Worm (Caenorhabditis elegans) whole organism, L4 larva: ENCODE measurements around the gene comt-1.

Source experiments
- D1046.2 ChIP-seq: fragments of 200-800 bp; sonication (Bioruptor generic); IDR thresholded peaks from 2 replicates; pipeline ENCODE4 v1.3.6; 2022; ENCODE audit warnings: missing genetic modification characterization, missing compliant biosample characterization
- F37D6.2 ChIP-seq: sonication (generic microtip); optimal IDR thresholded peaks from 2 replicates; lab custom pipeline; 2016; ENCODE audit warnings: mild to moderate bottlenecking, missing genetic modification characterization, missing compliant biosample characterization
- F49E8.2 ChIP-seq: sonication (generic microtip); optimal IDR thresholded peaks from 2 replicates; lab custom pipeline; 2016; ENCODE audit warnings: missing compliant biosample characterization, mild to moderate bottlenecking, missing genetic modification characterization, borderline replicate concordance
- R02D3.7 ChIP-seq: fragments of 150-350 bp; sonication (generic microtip); optimal IDR thresholded peaks from 3 replicates; lab custom pipeline; 2014; ENCODE audit warnings: missing biosample characterization, missing genetic modification characterization
- aha-1 ChIP-seq: fragments of 150-350 bp; peaks from one replicate; lab custom pipeline; 2014; ENCODE audit warnings: missing biosample characterization, missing genetic modification characterization
- ama-1 ChIP-seq: fragments of 150-350 bp; optimal IDR thresholded peaks from 2 replicates; lab custom pipeline; 2014; ENCODE audit warnings: inconsistent platforms, mixed read lengths
- ceh-28 ChIP-seq: fragments of 150-350 bp; optimal IDR thresholded peaks from 2 replicates; lab custom pipeline; 2014; ENCODE audit warnings: missing biosample characterization, missing genetic modification reagents, missing genetic modification characterization
- ceh-32 ChIP-seq: sonication (generic microtip); optimal IDR thresholded peaks from 2 replicates; lab custom pipeline; 2016; ENCODE audit warnings: mild to moderate bottlenecking, missing genetic modification characterization, missing compliant biosample characterization; ENCODE audit not compliant: poor library complexity
- ceh-82 ChIP-seq: sonication (generic microtip); optimal IDR thresholded peaks from 2 replicates; lab custom pipeline; 2017; ENCODE audit warnings: missing biosample characterization, missing genetic modification characterization
- ces-1 ChIP-seq: fragments of 150-350 bp; sonication (generic microtip); optimal IDR thresholded peaks from 4 replicates; lab custom pipeline; 2014; ENCODE audit warnings: missing biosample characterization, missing genetic modification reagents, missing genetic modification characterization
- daf-16 ChIP-seq, 3 experiments: sonication (generic microtip); optimal IDR thresholded peaks; 2 replicates each; lab custom pipeline; 2016 to 2017; ENCODE audit warnings: missing genetic modification characterization in 3 of 3, missing genetic modification reagents in 3 of 3, mild to moderate bottlenecking in 2 of 3, missing compliant biosample characterization in 2 of 3, missing biosample characterization in 1 of 3, moderate library complexity in 1 of 3
- daf-8 ChIP-seq: fragments of 200-800 bp; sonication (Bioruptor generic); IDR thresholded peaks from 2 replicates; pipeline ENCODE4 v1.3.6; 2022; ENCODE audit warnings: missing genetic modification characterization, missing compliant biosample characterization
- dmd-6 ChIP-seq: fragments of 200-800 bp; sonication (Bioruptor generic); IDR thresholded peaks from 2 replicates; pipeline ENCODE4 v1.3.6; 2022; ENCODE audit warnings: missing genetic modification reagents, missing genetic modification characterization, missing compliant biosample characterization
- dmd-8 ChIP-seq: fragments of 200-800 bp; sonication (Bioruptor generic); IDR thresholded peaks from 2 replicates; pipeline ENCODE4 v1.3.6; 2022; ENCODE audit warnings: missing genetic modification characterization, missing compliant biosample characterization
- dpl-1 ChIP-seq: fragments of 150-350 bp; optimal IDR thresholded peaks from 2 replicates; lab custom pipeline; 2014; ENCODE audit warnings: missing biosample characterization, missing genetic modification reagents, missing genetic modification characterization
- dve-1 ChIP-seq: sonication (generic microtip); optimal IDR thresholded peaks from 2 replicates; lab custom pipeline; 2017; ENCODE audit warnings: antibody characterized with exemption, mild to moderate bottlenecking, missing genetic modification characterization, missing compliant biosample characterization; ENCODE audit not compliant: insufficient read depth
- egl-27 ChIP-seq: sonication (generic microtip); optimal IDR thresholded peaks from 3 replicates; lab custom pipeline; 2017; ENCODE audit warnings: missing biosample characterization, missing genetic modification reagents, missing genetic modification characterization
- gei-8 ChIP-seq: fragments of 200-800 bp; sonication (Bioruptor generic); optimal IDR thresholded peaks from 2 replicates; lab custom pipeline; 2018; ENCODE audit warnings: mild to moderate bottlenecking, missing genetic modification characterization, missing compliant biosample characterization
- hlh-11 ChIP-seq: fragments of 200-800 bp; sonication (Bioruptor generic); optimal IDR thresholded peaks from 2 replicates; lab custom pipeline; 2018; ENCODE audit warnings: mild to moderate bottlenecking, missing genetic modification characterization, missing compliant biosample characterization
- hlh-30 ChIP-seq: sonication (generic microtip); optimal IDR thresholded peaks from 2 replicates; lab custom pipeline; 2017; ENCODE audit warnings: antibody characterized with exemption, mild to moderate bottlenecking, missing genetic modification characterization, missing compliant biosample characterization; ENCODE audit not compliant: insufficient read depth
- hmg-1.1 ChIP-seq: fragments of 200-800 bp; sonication (Bioruptor generic); IDR thresholded peaks from 2 replicates; pipeline ENCODE4 v1.3.6; 2022; ENCODE audit warnings: missing genetic modification reagents, missing genetic modification characterization, missing compliant biosample characterization
- lim-7 ChIP-seq: fragments of 200-800 bp; sonication (Bioruptor generic); IDR thresholded peaks from 2 replicates; pipeline ENCODE4 v1.3.6; 2022; ENCODE audit warnings: missing genetic modification characterization, missing compliant biosample characterization
- lin-1 ChIP-seq: fragments of 200-800 bp; sonication (Bioruptor generic); IDR thresholded peaks from 2 replicates; pipeline ENCODE4 v1.3.6; 2022; ENCODE audit warnings: missing genetic modification reagents, missing genetic modification characterization, missing compliant biosample characterization
- lin-13 ChIP-seq: fragments of 150-350 bp; optimal IDR thresholded peaks from 2 replicates; lab custom pipeline; 2014; ENCODE audit warnings: missing biosample characterization, missing genetic modification reagents, missing genetic modification characterization
- lin-39 ChIP-seq: fragments of 150-350 bp; optimal IDR thresholded peaks from 2 replicates; lab custom pipeline; 2014; ENCODE audit warnings: missing biosample characterization, missing genetic modification reagents, missing genetic modification characterization
- lir-3 ChIP-seq: sonication (generic microtip); optimal IDR thresholded peaks from 2 replicates; lab custom pipeline; 2016; ENCODE audit warnings: mild to moderate bottlenecking, missing genetic modification characterization, missing compliant biosample characterization
- lsy-2 ChIP-seq, 2 experiments: fragments of 150-350 bp in 1 of 2; sonication (generic microtip) in 1 of 2; optimal IDR thresholded peaks; 2 replicates each; lab custom pipeline; 2014 to 2017; ENCODE audit warnings: missing biosample characterization in 2 of 2, missing genetic modification characterization in 2 of 2
- madf-5 ChIP-seq, 2 experiments: fragments of 200-800 bp; sonication (Bioruptor generic); IDR thresholded peaks; 2 replicates each; pipeline ENCODE4 v1.3.6; 2022; ENCODE audit warnings: missing compliant biosample characterization in 2 of 2, missing genetic modification characterization in 2 of 2
- madf-9 ChIP-seq: fragments of 200-800 bp; sonication (Bioruptor generic); conservative IDR thresholded peaks from 2 replicates; pipeline ENCODE4 v1.3.6; 2022; ENCODE audit warnings: missing genetic modification reagents, missing genetic modification characterization, missing compliant biosample characterization
- mdl-1 ChIP-seq, 2 experiments: fragments of 150-350 bp in 1 of 2; sonication (generic microtip) in 1 of 2; optimal IDR thresholded peaks; 2 replicates each; lab custom pipeline; 2014 to 2017; ENCODE audit warnings: missing biosample characterization in 2 of 2, missing genetic modification characterization in 2 of 2
- mes-2 ChIP-seq: sonication (generic microtip); optimal IDR thresholded peaks from 2 replicates; lab custom pipeline; 2016; ENCODE audit warnings: missing genotype, mild to moderate bottlenecking, missing genetic modification characterization, missing compliant biosample characterization; ENCODE audit not compliant: poor library complexity, severe bottlenecking
- mxl-3 ChIP-seq: fragments of 200-800 bp; sonication (Bioruptor generic); optimal IDR thresholded peaks from 2 replicates; lab custom pipeline; 2018; ENCODE audit warnings: mild to moderate bottlenecking, missing genetic modification characterization, missing compliant biosample characterization
- nhr-102 ChIP-seq: sonication (generic microtip); optimal IDR thresholded peaks from 2 replicates; lab custom pipeline; 2016; ENCODE audit warnings: mild to moderate bottlenecking, missing genetic modification characterization, moderate library complexity, missing compliant biosample characterization
- nhr-11 ChIP-seq: fragments of 150-350 bp; optimal IDR thresholded peaks from 2 replicates; lab custom pipeline; 2014; ENCODE audit warnings: missing biosample characterization, missing genetic modification characterization
- nhr-6 ChIP-seq: fragments of 150-350 bp; optimal IDR thresholded peaks from 2 replicates; lab custom pipeline; 2014; ENCODE audit warnings: missing biosample characterization, missing genetic modification characterization
- nhr-76 ChIP-seq: fragments of 150-350 bp; optimal IDR thresholded peaks from 2 replicates; lab custom pipeline; 2014; ENCODE audit warnings: missing biosample characterization, missing genetic modification characterization
- nhr-77 ChIP-seq: fragments of 150-350 bp; optimal IDR thresholded peaks from 2 replicates; lab custom pipeline; 2014; ENCODE audit warnings: missing biosample characterization, missing genetic modification characterization
- php-3 ChIP-seq: fragments of 200-800 bp; sonication (Bioruptor generic); IDR thresholded peaks from 2 replicates; pipeline ENCODE4 v1.3.6; 2022; ENCODE audit warnings: missing genetic modification reagents, missing genetic modification characterization, missing compliant biosample characterization
- saeg-2 ChIP-seq: fragments of 200-800 bp; sonication (Bioruptor generic); IDR thresholded peaks from 2 replicates; pipeline ENCODE4 v1.3.6; 2022; ENCODE audit warnings: missing genetic modification reagents, missing genetic modification characterization, missing compliant biosample characterization
- set-16 ChIP-seq: fragments of 200-800 bp; sonication (Bioruptor generic); IDR thresholded peaks from 2 replicates; pipeline ENCODE4 v1.3.6; 2022; ENCODE audit warnings: missing genetic modification reagents, missing genetic modification characterization, missing compliant biosample characterization
- skn-1 ChIP-seq: fragments of 150-350 bp; optimal IDR thresholded peaks from 2 replicates; lab custom pipeline; 2014; ENCODE audit warnings: missing biosample characterization, missing genetic modification characterization
- snpc-4 ChIP-seq: fragments of 150-350 bp; optimal IDR thresholded peaks from 2 replicates; lab custom pipeline; 2014; ENCODE audit warnings: missing biosample characterization, missing genetic modification characterization
- tag-97 ChIP-seq: fragments of 200-800 bp; sonication (Bioruptor generic); IDR thresholded peaks from 2 replicates; pipeline ENCODE4 v1.3.6; 2022; ENCODE audit warnings: missing genetic modification characterization, missing compliant biosample characterization
- tra-1 ChIP-seq: fragments of 200-800 bp; sonication (Bioruptor generic); IDR thresholded peaks from 2 replicates; pipeline ENCODE4 v1.3.6; 2022; ENCODE audit warnings: missing genetic modification reagents, missing genetic modification characterization, missing compliant biosample characterization
- unc-130 ChIP-seq: sonication (generic microtip); optimal IDR thresholded peaks from 2 replicates; lab custom pipeline; 2016; ENCODE audit warnings: missing genetic modification reagents, missing genetic modification characterization, missing compliant biosample characterization
- vab-7 ChIP-seq: fragments of 200-800 bp; sonication (Bioruptor generic); IDR thresholded peaks from 2 replicates; pipeline ENCODE4 v1.3.6; 2022; ENCODE audit warnings: missing genetic modification reagents, missing genetic modification characterization, missing compliant biosample characterization
- zfp-3 ChIP-seq: fragments of 200-800 bp; sonication (Bioruptor generic); conservative IDR thresholded peaks from 2 replicates; pipeline ENCODE4 v1.3.6; 2022; ENCODE audit warnings: missing genetic modification reagents, missing genetic modification characterization, missing compliant biosample characterization
- zip-2 ChIP-seq: fragments of 150-350 bp; optimal IDR thresholded peaks from 2 replicates; lab custom pipeline; 2014; ENCODE audit warnings: missing biosample characterization, missing genetic modification characterization
- ztf-11 ChIP-seq: fragments of 150-350 bp; optimal IDR thresholded peaks from 2 replicates; lab custom pipeline; 2014; ENCODE audit warnings: missing biosample characterization, missing genetic modification characterization

comt-1 gene

ce11 chrX:2840287-2840686 lies 22.0 kb downstream of the comt-1 start, which contains the start of gene Y71H10B.1:
Y71H10B.1 (minus strand) TSS chrX:2840292.
- no peak for TF ChIP-seq madf-9 (GFP tag; lab: Robert Waterston, UW)
- peak in 1 of 2 experiments; percentile 30 for TF ChIP-seq mdl-1 (tag; optimal IDR thresholded peaks at IDR 0.05; lab: Kevin White, UChicago)
- TF ChIP-seq lsy-2 (tag; optimal IDR thresholded peaks at IDR 0.05; lab: Kevin White, UChicago) = peak in 1 of 2 experiments; percentile 18
- TF ChIP-seq nhr-6 (tag; lab: Kevin White, UChicago) = no peak
- peak; percentile 45 for TF ChIP-seq dmd-6
- TF ChIP-seq hlh-30 (tag; lab: Kevin White, UChicago) = peak; percentile 82
- TF ChIP-seq snpc-4 = no peak
- TF ChIP-seq, all 104 proteins: peak for 4

DNA sequence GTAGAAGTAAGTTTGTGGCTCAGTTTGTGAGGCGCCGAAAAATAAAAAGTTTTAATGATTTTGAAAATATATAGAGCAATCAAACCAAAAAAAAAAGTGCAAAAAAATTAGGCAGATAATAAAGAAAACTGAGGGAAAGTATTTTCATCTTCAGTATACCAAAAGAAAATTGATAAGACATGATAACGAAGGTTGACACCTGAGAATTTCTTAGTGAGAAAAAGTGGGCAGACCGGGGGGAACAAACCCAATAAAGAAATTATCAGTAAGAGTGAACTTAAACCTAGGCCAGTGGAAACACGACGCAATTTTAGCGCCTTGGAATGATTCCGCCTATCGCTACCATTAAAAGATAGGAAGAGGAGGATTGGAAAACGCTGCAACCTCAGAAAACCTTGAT lies 23.7 kb downstream of the comt-1 start:
- TF ChIP-seq ceh-28 (tag; lab: Kevin White, UChicago) (no peak), mdl-1 (tag; optimal IDR thresholded peaks at IDR 0.05; lab: Kevin White, UChicago) (no peak), nhr-11 (tag; lab: Kevin White, UChicago) (no peak), aha-1 (tag; lab: Kevin White, UChicago) (peak; percentile 9), saeg-2 (GFP tag; lab: Robert Waterston, UW) (no peak), mes-2 (tag; lab: Kevin White, UChicago) (no peak), D1046.2 (GFP tag; lab: Robert Waterston, UW) (no peak), dpl-1 (GFP tag; lab: Kevin White, UChicago) (no peak), set-16 (GFP tag; lab: Robert Waterston, UW) (no peak), daf-16 (GFP tag; optimal IDR thresholded peaks at IDR 0.05; lab: Kevin White, UChicago) (no peak), daf-16 (tag; optimal IDR thresholded peaks at IDR 0.05; lab: Kevin White, UChicago) (peak; percentile 0), R02D3.7 (tag; lab: Kevin White, UChicago) (no peak), tra-1 (GFP tag; lab: Robert Waterston, UW) (no peak), lin-13 (GFP tag; lab: Kevin White, UChicago) (no peak), nhr-77 (tag; lab: Kevin White, UChicago) (no peak), egl-27 (no peak), F49E8.2 (tag; lab: Kevin White, UChicago) (no peak), zfp-3 (no peak), lin-39 (tag; lab: Kevin White, UChicago) (no peak), ztf-11 (tag; lab: Kevin White, UChicago) (no peak), ceh-32 (tag; lab: Kevin White, UChicago) (no peak), ceh-82 (tag; lab: Kevin White, UChicago) (no peak), zip-2 (no peak), hlh-30 (tag; lab: Kevin White, UChicago) (no peak), vab-7 (GFP tag; lab: Robert Waterston, UW) (no peak), lir-3 (tag; lab: Kevin White, UChicago) (no peak), hmg-1.1 (GFP tag; lab: Robert Waterston, UW) (no peak), madf-5 (GFP tag; IDR thresholded peaks at IDR 0.05; lab: Robert Waterston, UW) (no peak), dve-1 (tag; lab: Kevin White, UChicago) (peak; percentile 37), skn-1 (no peak), ama-1 (lab: Kevin White, UChicago) (no peak), mxl-3 (GFP tag; lab: Kevin White, UChicago) (no peak), hlh-11 (tag; lab: Kevin White, UChicago) (peak; percentile 30), daf-8 (GFP tag; lab: Robert Waterston, UW) (no peak), nhr-6 (tag; lab: Kevin White, UChicago) (no peak), dmd-8 (GFP tag; lab: Robert Waterston, UW) (no peak), madf-9 (GFP tag; lab: Robert Waterston, UW) (no peak), php-3 (GFP tag; lab: Robert Waterston, UW) (no peak), nhr-102 (no peak), unc-130 (GFP tag; lab: Kevin White, UChicago) (no peak), tag-97 (no peak), dmd-6 (peak; percentile 65), F37D6.2 (tag; lab: Kevin White, UChicago) (no peak), ces-1 (GFP tag; lab: Kevin White, UChicago) (no peak), nhr-76 (tag; lab: Kevin White, UChicago) (no peak), snpc-4 (no peak), lin-1 (no peak), gei-8 (GFP tag; lab: Kevin White, UChicago) (no peak), lim-7 (GFP tag; lab: Robert Waterston, UW) (no peak)
